Fruit fly (Drosophila melanogaster) Kc167 (cell line): ENCODE measurements around the gene CG42238.

ENCODE experiments used
- Myc ChIP-seq: fragments of >200 bp; optimal IDR thresholded peaks from 2 replicates; lab custom pipeline; 2017; ENCODE audit warnings: missing external identifiers
- Sin3A ChIP-seq: fragments of >200 bp; optimal IDR thresholded peaks from 2 replicates; lab custom pipeline; 2018; ENCODE audit warnings: missing external identifiers
- psq ChIP-seq: fragments of >200 bp; optimal IDR thresholded peaks from 2 replicates; lab custom pipeline; 2017; ENCODE audit warnings: missing external identifiers

dm6 chr2L:20989519-20989918 lies 62.4 kb downstream of the CG42238 start:
- TF ChIP-seq Myc (lab: Kevin White, UChicago) (no peak), Sin3A (lab: Kevin White, UChicago) (no peak), psq (lab: Kevin White, UChicago) (no peak)
